Fruit fly (Drosophila melanogaster) whole organism, embryonic: ENCODE results near the gene rgn.

Experiments used
- BEAF-32 ChIP-seq: fragments of 200-800 bp; sonication (Bioruptor generic); optimal IDR thresholded peaks from 3 replicates; lab custom pipeline; 2017; ENCODE audit warnings: missing biosample characterization, missing genetic modification characterization, mild to moderate bottlenecking, moderate library complexity, missing genetic modification reagents
- Blimp-1 ChIP-seq: fragments of 200-800 bp; sonication (Bioruptor generic); optimal IDR thresholded peaks from 3 replicates; lab custom pipeline; 2018; ENCODE audit warnings: missing biosample characterization, missing genetic modification characterization, mild to moderate bottlenecking, moderate library complexity, missing genetic modification reagents
- CG10267 ChIP-seq: fragments of 200-800 bp; sonication (Bioruptor generic); optimal IDR thresholded peaks from 2 replicates; lab custom pipeline; 2018; ENCODE audit warnings: missing biosample characterization, mild to moderate bottlenecking, missing genetic modification characterization, moderate library complexity
- CG10543 ChIP-seq: fragments of 200-800 bp; sonication (Bioruptor generic); optimal IDR thresholded peaks from 3 replicates; lab custom pipeline; 2017; ENCODE audit warnings: missing biosample characterization, mild to moderate bottlenecking, missing genetic modification characterization, moderate library complexity
- CG10565 ChIP-seq: fragments of 200-800 bp; sonication (Bioruptor generic); optimal IDR thresholded peaks from 3 replicates; lab custom pipeline; 2016; ENCODE audit warnings: missing biosample characterization, mild to moderate bottlenecking, missing genetic modification characterization
- CG12942 ChIP-seq: fragments of 200-800 bp; sonication (Bioruptor generic); optimal IDR thresholded peaks from 3 replicates; lab custom pipeline; 2016; ENCODE audit warnings: missing biosample characterization, missing genetic modification characterization
- CG14860 ChIP-seq: fragments of 200-800 bp; sonication (Bioruptor generic); IDR thresholded peaks from 3 replicates; pipeline ENCODE4 v1.3.6; 2022; ENCODE audit warnings: missing biosample characterization, missing genetic modification characterization; ENCODE audit not compliant: partially characterized antibody
- CG15514 ChIP-seq: fragments of 200-800 bp; sonication (Bioruptor generic); optimal IDR thresholded peaks from 3 replicates; lab custom pipeline; 2017; ENCODE audit warnings: missing biosample characterization, missing genetic modification characterization, mild to moderate bottlenecking, moderate library complexity, missing genetic modification reagents
- CG17361 ChIP-seq: fragments of 200-800 bp; sonication (Bioruptor generic); IDR thresholded peaks from 3 replicates; pipeline ENCODE4 v1.3.6; 2022; ENCODE audit warnings: missing biosample characterization, missing genetic modification characterization
- CG2116 ChIP-seq: fragments of 200-800 bp; sonication (Bioruptor generic); optimal IDR thresholded peaks from 3 replicates; lab custom pipeline; 2018; ENCODE audit warnings: missing biosample characterization, mild to moderate bottlenecking, missing genetic modification characterization
- CG34422 ChIP-seq: fragments of 200-800 bp; sonication (Bioruptor generic); IDR thresholded peaks from 3 replicates; pipeline ENCODE4 v1.3.6; 2022; ENCODE audit warnings: missing biosample characterization, missing genetic modification characterization
- CG3838 ChIP-seq: fragments of 200-800 bp; sonication (Bioruptor generic); optimal IDR thresholded peaks from 3 replicates; lab custom pipeline; 2016; ENCODE audit warnings: missing biosample characterization, missing genetic modification characterization
- CG3847 ChIP-seq: fragments of 200-800 bp; sonication (Bioruptor generic); IDR thresholded peaks from 2 replicates; pipeline ENCODE4 v1.3.6; 2022; ENCODE audit warnings: missing biosample characterization, missing genetic modification characterization
- CG43689 ChIP-seq: fragments of 200-800 bp; sonication (Bioruptor generic); IDR thresholded peaks from 2 replicates; pipeline ENCODE4 v1.3.6; 2022; ENCODE audit warnings: missing biosample characterization, missing genetic modification characterization
- CG4424 ChIP-seq: fragments of 200-800 bp; sonication (Bioruptor generic); optimal IDR thresholded peaks from 3 replicates; lab custom pipeline; 2016; ENCODE audit warnings: missing biosample characterization, missing genetic modification characterization
- CG6175 ChIP-seq: fragments of 200-800 bp; sonication (Bioruptor generic); IDR thresholded peaks from 3 replicates; pipeline ENCODE4 v1.3.6; 2022; ENCODE audit warnings: missing biosample characterization, missing genetic modification characterization
- CG6272 ChIP-seq: fragments of 200-800 bp; sonication (Bioruptor generic); IDR thresholded peaks from 2 replicates; pipeline ENCODE4 v1.3.6; 2022; ENCODE audit warnings: missing biosample characterization, missing genetic modification characterization
- CG7928 ChIP-seq: fragments of 200-800 bp; sonication (Bioruptor generic); optimal IDR thresholded peaks from 2 replicates; lab custom pipeline; 2017; ENCODE audit warnings: missing biosample characterization, mild to moderate bottlenecking, missing genetic modification characterization
- CG7963 ChIP-seq: fragments of 200-800 bp; sonication (Bioruptor generic); IDR thresholded peaks from 3 replicates; pipeline ENCODE4 v1.3.6; 2022; ENCODE audit warnings: missing biosample characterization, missing genetic modification characterization; ENCODE audit not compliant: partially characterized antibody
- CG8359 ChIP-seq: fragments of 200-800 bp; sonication (Bioruptor generic); optimal IDR thresholded peaks from 2 replicates; lab custom pipeline; 2017; ENCODE audit warnings: missing biosample characterization, mild to moderate bottlenecking, missing genetic modification characterization, borderline replicate concordance
- CG9797 ChIP-seq: fragments of 200-800 bp; sonication (Bioruptor generic); optimal IDR thresholded peaks from 3 replicates; lab custom pipeline; 2018; ENCODE audit warnings: missing biosample characterization, mild to moderate bottlenecking, missing genetic modification characterization
- CG9876 ChIP-seq: fragments of 200-800 bp; sonication (Bioruptor generic); optimal IDR thresholded peaks from 2 replicates; lab custom pipeline; 2016; ENCODE audit warnings: missing biosample characterization, missing genetic modification characterization
- Dref ChIP-seq: fragments of 200-800 bp; sonication (Bioruptor generic); IDR thresholded peaks from 2 replicates; pipeline ENCODE4 v1.3.6; 2022; ENCODE audit warnings: missing biosample characterization, missing genetic modification characterization
- HHEX ChIP-seq: fragments of 200-800 bp; sonication (Bioruptor generic); optimal IDR thresholded peaks from 3 replicates; lab custom pipeline; 2017; ENCODE audit warnings: missing biosample characterization, mild to moderate bottlenecking, missing genetic modification characterization, missing genetic modification reagents
- HLH54F ChIP-seq: fragments of 200-800 bp; sonication (Bioruptor generic); optimal IDR thresholded peaks from 3 replicates; lab custom pipeline; 2016; ENCODE audit warnings: missing biosample characterization, missing genetic modification characterization
- Hr39 ChIP-seq: fragments of >200 bp; optimal IDR thresholded peaks from 2 replicates; lab custom pipeline; 2017
- MBD-R2 ChIP-seq: fragments of 200-800 bp; sonication (Bioruptor generic); IDR thresholded peaks from 2 replicates; pipeline ENCODE4 v1.3.6; 2022; ENCODE audit warnings: missing biosample characterization, missing genetic modification characterization
- MESR4 ChIP-seq: fragments of 200-800 bp; sonication (Bioruptor generic); optimal IDR thresholded peaks from 2 replicates; lab custom pipeline; 2018; ENCODE audit warnings: missing biosample characterization, mild to moderate bottlenecking, missing genetic modification characterization, moderate library complexity
- NFAT ChIP-seq: fragments of 200-800 bp; sonication (Bioruptor generic); IDR thresholded peaks from 2 replicates; pipeline ENCODE4 v1.3.6; 2022; ENCODE audit warnings: missing biosample characterization, missing genetic modification characterization
- Scr ChIP-seq: fragments of 200-800 bp; sonication (Bioruptor generic); IDR thresholded peaks from 2 replicates; pipeline ENCODE4 v1.3.6; 2022; ENCODE audit warnings: missing biosample characterization, missing genetic modification characterization; ENCODE audit not compliant: partially characterized antibody
- Sry-δ ChIP-seq: fragments of 200-800 bp; sonication (Bioruptor generic); optimal IDR thresholded peaks from 2 replicates; lab custom pipeline; 2016; ENCODE audit warnings: missing biosample characterization, missing genetic modification characterization
- amos ChIP-seq: fragments of 200-800 bp; sonication (Bioruptor generic); IDR thresholded peaks from 2 replicates; pipeline ENCODE4 v1.3.6; 2022; ENCODE audit warnings: missing biosample characterization, missing genetic modification characterization; ENCODE audit not compliant: partially characterized antibody
- ara ChIP-seq: fragments of 200-800 bp; sonication (Bioruptor generic); IDR thresholded peaks from 2 replicates; pipeline ENCODE4 v1.3.6; 2022; ENCODE audit warnings: missing biosample characterization, missing genetic modification characterization
- bab2 ChIP-seq: fragments of 200-800 bp; sonication (Bioruptor generic); optimal IDR thresholded peaks from 2 replicates; lab custom pipeline; 2016; ENCODE audit warnings: missing biosample characterization, missing genetic modification characterization
- dati ChIP-seq: fragments of 200-800 bp; sonication (Bioruptor generic); IDR thresholded peaks from 2 replicates; pipeline ENCODE4 v1.3.6; 2022; ENCODE audit warnings: missing biosample characterization, missing genetic modification characterization
- disco-r ChIP-seq: fragments of 200-800 bp; sonication (Bioruptor generic); optimal IDR thresholded peaks from 2 replicates; lab custom pipeline; 2016; ENCODE audit warnings: missing biosample characterization, missing genetic modification characterization
- dmrt99B ChIP-seq: fragments of 200-800 bp; sonication (Bioruptor generic); optimal IDR thresholded peaks from 2 replicates; lab custom pipeline; 2018; ENCODE audit warnings: missing biosample characterization, mild to moderate bottlenecking, missing genetic modification characterization, moderate library complexity
- dpn ChIP-seq, 2 experiments: fragments of 200-800 bp; sonication (Bioruptor generic); optimal IDR thresholded peaks; 3 replicates each; lab custom pipeline; 2016; ENCODE audit warnings: missing biosample characterization in 2 of 2, missing genetic modification characterization in 2 of 2
- gfzf ChIP-seq: fragments of 200-800 bp; sonication (Bioruptor generic); optimal IDR thresholded peaks from 2 replicates; lab custom pipeline; 2016; ENCODE audit warnings: missing biosample characterization, mild to moderate bottlenecking, missing genetic modification characterization, moderate library complexity
- gro ChIP-seq: fragments of 200-800 bp; sonication (Bioruptor generic); optimal IDR thresholded peaks from 2 replicates; lab custom pipeline; 2016; ENCODE audit warnings: missing biosample characterization, missing genetic modification characterization
- lmd ChIP-seq: fragments of 200-800 bp; sonication (Bioruptor generic); IDR thresholded peaks from 2 replicates; pipeline ENCODE4 v1.3.6; 2022; ENCODE audit warnings: missing biosample characterization, missing genetic modification characterization
- lola ChIP-seq, 3 experiments: fragments of >200 bp in 2 of 3; fragments of 200-800 bp in 1 of 3; sonication (Bioruptor generic) in 1 of 3; optimal IDR thresholded peaks; 2 replicates each; lab custom pipeline; 2017 to 2019; ENCODE audit warnings: missing biosample characterization in 3 of 3, missing genetic modification characterization in 3 of 3, mild to moderate bottlenecking in 1 of 3, moderate library complexity in 1 of 3
- nerfin-2 ChIP-seq: fragments of 200-800 bp; sonication (Bioruptor generic); IDR thresholded peaks from 2 replicates; pipeline ENCODE4 v1.3.6; 2022; ENCODE audit warnings: missing biosample characterization, missing genetic modification characterization; ENCODE audit not compliant: partially characterized antibody
- nom ChIP-seq: fragments of 200-800 bp; sonication (Bioruptor generic); optimal IDR thresholded peaks from 2 replicates; lab custom pipeline; 2017; ENCODE audit warnings: missing biosample characterization, missing genetic modification characterization, mild to moderate bottlenecking, moderate library complexity, missing genetic modification reagents
- row ChIP-seq: fragments of 200-800 bp; sonication (Bioruptor generic); IDR thresholded peaks from 3 replicates; pipeline ENCODE4 v1.3.6; 2022; ENCODE audit warnings: missing biosample characterization, missing genetic modification characterization
- run ChIP-seq: fragments of 200-800 bp; sonication (Bioruptor generic); optimal IDR thresholded peaks from 3 replicates; lab custom pipeline; 2018; ENCODE audit warnings: missing biosample characterization, mild to moderate bottlenecking, missing genetic modification characterization
- slp2 ChIP-seq: fragments of 200-800 bp; sonication (Bioruptor generic); optimal IDR thresholded peaks from 2 replicates; lab custom pipeline; 2016; ENCODE audit warnings: missing biosample characterization, missing genetic modification characterization
- vnd ChIP-seq: fragments of 200-800 bp; sonication (Bioruptor generic); IDR thresholded peaks from 3 replicates; pipeline ENCODE4 v1.3.6; 2022; ENCODE audit warnings: missing biosample characterization, missing genetic modification characterization; ENCODE audit not compliant: partially characterized antibody
- zen ChIP-seq: fragments of 200-800 bp; sonication (Bioruptor generic); optimal IDR thresholded peaks from 3 replicates; lab custom pipeline; 2018; ENCODE audit warnings: missing biosample characterization, mild to moderate bottlenecking, missing genetic modification characterization, moderate library complexity

The rgn gene

dm6 chr3L:21441216-21441813, 59.0 kb downstream of the rgn start, which contains the start of gene CG5664 (continued):
- peak; percentile 35; the same call in 1 of the 2 replicates for TF ChIP-seq nerfin-2 (GFP tag; lab: Robert Waterston, UW)
- TF ChIP-seq gfzf (GFP tag; lab: Kevin White, UChicago) = peak; percentile 80
- peak; percentile 66 for TF ChIP-seq Dref
- peak; percentile 29; the same call in 1 of the 3 replicates for TF ChIP-seq row (GFP tag; lab: Robert Waterston, UW)
- no peak for TF ChIP-seq CG10565 (GFP tag; lab: Kevin White, UChicago)
- TF ChIP-seq CG17361 (GFP tag; lab: Robert Waterston, UW) = no peak
- TF ChIP-seq HHEX (GFP tag; lab: Kevin White, UChicago) = no peak
- no peak for TF ChIP-seq Blimp-1 (GFP tag; lab: Kevin White, UChicago)
- no peak for TF ChIP-seq dmrt99B (tag; lab: Kevin White, UChicago)
- TF ChIP-seq CG43689 = no peak
- no peak for TF ChIP-seq CG7928 (GFP tag; lab: Kevin White, UChicago)
- no peak for TF ChIP-seq ara (GFP tag; lab: Robert Waterston, UW)
- peak; percentile 69 for TF ChIP-seq vnd (GFP tag; lab: Robert Waterston, UW)
- TF ChIP-seq CG34422 (GFP tag; lab: Robert Waterston, UW) = no peak
- peak; percentile 2 for TF ChIP-seq MESR4 (GFP tag; lab: Kevin White, UChicago)
- no peak for TF ChIP-seq dpn (GFP tag; optimal IDR thresholded peaks at IDR 0.05; lab: Kevin White, UChicago)
- no peak for TF ChIP-seq CG9876 (GFP tag; lab: Kevin White, UChicago)
- TF ChIP-seq Scr (GFP tag; lab: Robert Waterston, UW) = peak; percentile 86
- TF ChIP-seq nom (GFP tag; lab: Kevin White, UChicago) = no peak
- TF ChIP-seq slp2 (GFP tag; lab: Kevin White, UChicago) = no peak
- no peak for TF ChIP-seq Hr39
- TF ChIP-seq CG9797 (GFP tag; lab: Kevin White, UChicago) = peak; percentile 31
- no peak for TF ChIP-seq disco-r (GFP tag; lab: Kevin White, UChicago)
- TF ChIP-seq CG6272 (GFP tag; lab: Robert Waterston, UW) = no peak
- TF ChIP-seq CG8359 (GFP tag; lab: Kevin White, UChicago) = no peak
- no peak for TF ChIP-seq gro (GFP tag; lab: Kevin White, UChicago)
- peak; percentile 40 for TF ChIP-seq CG2116
- TF ChIP-seq NFAT (GFP tag; lab: Robert Waterston, UW) = no peak
- TF ChIP-seq dati (GFP tag; lab: Robert Waterston, UW) = no peak
- TF ChIP-seq run (tag; lab: Kevin White, UChicago) = no peak
- TF ChIP-seq HLH54F = no peak
- no peak for TF ChIP-seq zen (tag; lab: Kevin White, UChicago)
- TF ChIP-seq CG3838 (GFP tag; lab: Kevin White, UChicago) = no peak
- no peak for TF ChIP-seq CG6175 (GFP tag; lab: Robert Waterston, UW)
- peak; percentile 68; the same call in 2 of the 3 replicates for TF ChIP-seq CG7963 (GFP tag; lab: Robert Waterston, UW)
- 0 out of 2 replicates have a peak, but pooled peaks have one; percentile 26 for TF ChIP-seq CG3847 (GFP tag; lab: Robert Waterston, UW)
- TF ChIP-seq amos (GFP tag; lab: Robert Waterston, UW) = peak; percentile 85
- TF ChIP-seq CG10267 (tag; lab: Kevin White, UChicago) = peak; percentile 45
- peak; percentile 52; the same call in 1 of the 2 replicates for TF ChIP-seq MBD-R2 (GFP tag; lab: Robert Waterston, UW)
- TF ChIP-seq BEAF-32 (GFP tag; lab: Kevin White, UChicago) = peak; percentile 83
- no peak for TF ChIP-seq lola (GFP tag; optimal IDR thresholded peaks at IDR 0.05; lab: Kevin White, UChicago)
- TF ChIP-seq lmd (GFP tag; lab: Robert Waterston, UW) = no peak
- TF ChIP-seq CG10543 = no peak
- TF ChIP-seq bab2 (GFP tag; lab: Kevin White, UChicago) = no peak
- TF ChIP-seq CG14860 (GFP tag; lab: Robert Waterston, UW) = 0 out of 3 replicates have a peak, but pooled peaks have one; percentile 54
- peak; percentile 81 for TF ChIP-seq Sry-δ (GFP tag; lab: Kevin White, UChicago)
- TF ChIP-seq CG4424 = no peak
- no peak for TF ChIP-seq CG12942 (GFP tag; lab: Kevin White, UChicago)
- peak; percentile 61 for TF ChIP-seq CG15514 (GFP tag; lab: Kevin White, UChicago)
